Fruit fly (Drosophila melanogaster) whole organism, wandering third instar larva: ENCODE measurements around the gene Sqor.
A peak's percentile ranks its signal among the peaks of the same experiment; 100 is the strongest.

ENCODE experiments used
- CG9705 ChIP-seq: fragments of 200-800 bp; sonication (Bioruptor generic); optimal IDR thresholded peaks from 2 replicates; lab custom pipeline; 2018; ENCODE audit warnings: missing biosample characterization, mild to moderate bottlenecking, missing genetic modification characterization
- CrebA ChIP-seq: fragments of 200-800 bp; sonication (Bioruptor generic); optimal IDR thresholded peaks from 2 replicates; lab custom pipeline; 2016; ENCODE audit warnings: missing biosample characterization, mild to moderate bottlenecking, missing genetic modification characterization, borderline replicate concordance
- Dfd ChIP-seq: fragments of >200 bp; optimal IDR thresholded peaks from 2 replicates; lab custom pipeline; 2017; ENCODE audit warnings: missing biosample characterization, missing genetic modification characterization
- Dif ChIP-seq: fragments of 200-275, 200-300 bp; sonication (Bioruptor generic); optimal IDR thresholded peaks from 2 replicates; lab custom pipeline; 2018; ENCODE audit warnings: missing biosample characterization, missing genetic modification characterization; ENCODE audit not compliant: partially characterized antibody
- GATAd ChIP-seq: sonication (Bioruptor generic); optimal IDR thresholded peaks from 2 replicates; lab custom pipeline; 2016; ENCODE audit warnings: missing biosample characterization, missing genetic modification characterization
- HLH106 ChIP-seq: fragments of 200-800 bp; optimal IDR thresholded peaks from 3 replicates; lab custom pipeline; 2019; ENCODE audit warnings: missing biosample characterization, mild to moderate bottlenecking, missing genetic modification characterization, moderate library complexity
- Hnf4 ChIP-seq: fragments of 200-800 bp; sonication (Bioruptor generic); optimal IDR thresholded peaks from 2 replicates; lab custom pipeline; 2016; ENCODE audit warnings: missing biosample characterization, mild to moderate bottlenecking, missing genetic modification characterization
- Hr78 ChIP-seq: fragments of >200 bp; optimal IDR thresholded peaks from 2 replicates; lab custom pipeline; 2017; ENCODE audit warnings: missing biosample characterization, missing genetic modification characterization
- Hr83 ChIP-seq: fragments of 200-300 bp; sonication (Bioruptor generic); optimal IDR thresholded peaks from 2 replicates; lab custom pipeline; 2016; ENCODE audit warnings: missing biosample characterization, mild to moderate bottlenecking, missing genetic modification characterization, moderate library complexity; ENCODE audit not compliant: poor library complexity, severe bottlenecking
- Jra ChIP-seq: sonication (Bioruptor generic); optimal IDR thresholded peaks from 2 replicates; lab custom pipeline; 2016; ENCODE audit warnings: missing biosample characterization, missing genetic modification characterization
- Mio ChIP-seq: sonication (Bioruptor generic); optimal IDR thresholded peaks from 2 replicates; lab custom pipeline; 2016; ENCODE audit warnings: missing biosample characterization, missing genetic modification characterization
- Myc ChIP-seq: fragments of >200 bp; optimal IDR thresholded peaks from 2 replicates; lab custom pipeline; 2017
- N ChIP-seq: fragments of >200 bp; optimal IDR thresholded peaks from 2 replicates; lab custom pipeline; 2018; ENCODE audit warnings: missing biosample characterization, missing external identifiers, missing genetic modification characterization
- OdsH ChIP-seq: fragments of 200-800 bp; sonication (Bioruptor generic); optimal IDR thresholded peaks from 2 replicates; lab custom pipeline; 2016; ENCODE audit warnings: missing biosample characterization, mild to moderate bottlenecking, missing genetic modification characterization
- Rel ChIP-seq, 2 experiments: fragments of 200-800 bp; sonication (Bioruptor generic) in 1 of 2; optimal IDR thresholded peaks; 2 replicates in 1 of 2; 3 replicates in 1 of 2; lab custom pipeline; 2016 to 2019; ENCODE audit warnings: mild to moderate bottlenecking in 2 of 2, missing biosample characterization in 2 of 2, missing genetic modification characterization in 2 of 2, moderate library complexity in 1 of 2
- Sp1 ChIP-seq: fragments of 200-800 bp; sonication (Bioruptor generic); optimal IDR thresholded peaks from 3 replicates; lab custom pipeline; 2019; ENCODE audit warnings: missing biosample characterization, mild to moderate bottlenecking, missing genetic modification characterization, moderate library complexity
- Vsx2 ChIP-seq: fragments of 200-300, 225-300 bp; sonication (Bioruptor generic); optimal IDR thresholded peaks from 2 replicates; lab custom pipeline; 2018; ENCODE audit warnings: missing biosample characterization, missing genetic modification characterization; ENCODE audit not compliant: partially characterized antibody
- br ChIP-seq: fragments of 200-800 bp; sonication (Bioruptor generic); optimal IDR thresholded peaks from 2 replicates; lab custom pipeline; 2016; ENCODE audit warnings: missing biosample characterization, missing genetic modification characterization
- brk ChIP-seq: fragments of 200-800 bp; sonication (Bioruptor generic); optimal IDR thresholded peaks from 2 replicates; lab custom pipeline; 2016; ENCODE audit warnings: missing biosample characterization, mild to moderate bottlenecking, missing genetic modification characterization
- dl ChIP-seq, 2 experiments: fragments of 175-275, 200-275 bp in 1 of 2; fragments of 200-275 bp in 1 of 2; sonication (Bioruptor generic); optimal IDR thresholded peaks; lab custom pipeline; 2018; ENCODE audit warnings: mild to moderate bottlenecking in 2 of 2, missing biosample characterization in 2 of 2, missing genetic modification characterization in 2 of 2, moderate library complexity in 2 of 2; ENCODE audit not compliant: partially characterized antibody in 2 of 2, insufficient read depth in 1 of 2
- dmrt93B ChIP-seq: fragments of 200-800 bp; sonication (Bioruptor generic); optimal IDR thresholded peaks from 2 replicates; lab custom pipeline; 2018; ENCODE audit warnings: missing biosample characterization, mild to moderate bottlenecking, missing genetic modification characterization
- dsf ChIP-seq: sonication (Bioruptor generic); optimal IDR thresholded peaks from 2 replicates; lab custom pipeline; 2016; ENCODE audit warnings: missing biosample characterization, missing genetic modification characterization, borderline replicate concordance
- ey ChIP-seq: fragments of 200-800 bp; sonication (Bioruptor generic); optimal IDR thresholded peaks from 2 replicates; lab custom pipeline; 2016; ENCODE audit warnings: missing biosample characterization, missing genetic modification characterization
- foxo ChIP-seq, 2 experiments: fragments of 200-800 bp; sonication (Bioruptor generic); optimal IDR thresholded peaks; 2 replicates in 1 of 2; 3 replicates in 1 of 2; lab custom pipeline; 2016 to 2017; ENCODE audit warnings: missing biosample characterization in 2 of 2, missing genetic modification characterization in 2 of 2
- fru ChIP-seq: fragments of 200-800 bp; sonication (Bioruptor generic); optimal IDR thresholded peaks from 3 replicates; lab custom pipeline; 2016; ENCODE audit warnings: missing biosample characterization, mild to moderate bottlenecking, missing genetic modification characterization
- h ChIP-seq: fragments of 200-800 bp; sonication (Bioruptor generic); optimal IDR thresholded peaks from 3 replicates; lab custom pipeline; 2016; ENCODE audit warnings: missing biosample characterization, mild to moderate bottlenecking, missing genetic modification characterization
- jim ChIP-seq: fragments of 175-275, 200-325 bp; sonication (Bioruptor generic); optimal IDR thresholded peaks from 2 replicates; lab custom pipeline; 2016; ENCODE audit warnings: missing biosample characterization, mild to moderate bottlenecking, missing genetic modification characterization
- pan ChIP-seq: fragments of >200 bp; optimal IDR thresholded peaks from 2 replicates; lab custom pipeline; 2017
- psq ChIP-seq: fragments of 200-800 bp; sonication (Bioruptor generic); optimal IDR thresholded peaks from 3 replicates; lab custom pipeline; 2017; ENCODE audit warnings: missing biosample characterization, mild to moderate bottlenecking, missing genetic modification characterization, moderate library complexity
- rgr ChIP-seq: fragments of 200-800 bp; sonication (Bioruptor generic); optimal IDR thresholded peaks from 3 replicates; lab custom pipeline; 2016; ENCODE audit warnings: missing biosample characterization, mild to moderate bottlenecking, missing genetic modification characterization
- sage ChIP-seq: fragments of 200-800 bp; sonication (Bioruptor generic); optimal IDR thresholded peaks from 2 replicates; lab custom pipeline; 2016; ENCODE audit warnings: missing biosample characterization, mild to moderate bottlenecking, missing genetic modification characterization
- sv ChIP-seq: fragments of 200-800 bp; sonication (Bioruptor generic); optimal IDR thresholded peaks from 3 replicates; lab custom pipeline; 2016; ENCODE audit warnings: missing biosample characterization, missing genetic modification characterization
- tai ChIP-seq: sonication (Bioruptor generic); optimal IDR thresholded peaks from 2 replicates; lab custom pipeline; 2016; ENCODE audit warnings: missing biosample characterization, missing genetic modification characterization
- woc ChIP-seq: sonication (Bioruptor generic); optimal IDR thresholded peaks from 2 replicates; lab custom pipeline; 2016; ENCODE audit warnings: missing biosample characterization, mild to moderate bottlenecking, missing genetic modification characterization

The Sqor gene

DNA sequence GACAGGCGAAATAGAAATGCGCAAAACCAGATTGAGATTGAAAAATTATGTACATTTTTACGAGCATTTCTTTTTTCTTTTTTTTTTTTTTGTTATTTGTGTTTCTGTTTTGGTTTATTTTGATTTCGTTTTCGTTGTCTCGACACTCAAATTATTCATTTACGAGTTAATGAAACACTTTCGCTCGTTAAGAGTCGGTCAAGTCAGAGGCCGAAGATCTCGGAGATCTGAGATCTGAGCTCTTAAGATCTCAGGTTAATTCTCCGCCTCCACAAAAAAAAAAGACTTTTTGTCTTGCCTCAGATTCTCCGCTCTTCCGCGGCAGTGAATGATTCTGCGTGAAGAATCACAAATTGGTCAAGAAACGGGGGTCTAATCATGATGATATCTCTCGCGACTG, 25.9 kb downstream of the Sqor start:
- TF ChIP-seq Hr78 = no peak
- no peak for TF ChIP-seq dmrt93B
- no peak for TF ChIP-seq CG9705 (GFP tag; lab: Kevin White, UChicago)
- no peak for TF ChIP-seq GATAd (GFP tag; lab: Kevin White, UChicago)
- no peak for TF ChIP-seq Dfd
- no peak for TF ChIP-seq rgr (GFP tag; lab: Kevin White, UChicago)
- TF ChIP-seq, all 38 proteins: peak for 0

DNA sequence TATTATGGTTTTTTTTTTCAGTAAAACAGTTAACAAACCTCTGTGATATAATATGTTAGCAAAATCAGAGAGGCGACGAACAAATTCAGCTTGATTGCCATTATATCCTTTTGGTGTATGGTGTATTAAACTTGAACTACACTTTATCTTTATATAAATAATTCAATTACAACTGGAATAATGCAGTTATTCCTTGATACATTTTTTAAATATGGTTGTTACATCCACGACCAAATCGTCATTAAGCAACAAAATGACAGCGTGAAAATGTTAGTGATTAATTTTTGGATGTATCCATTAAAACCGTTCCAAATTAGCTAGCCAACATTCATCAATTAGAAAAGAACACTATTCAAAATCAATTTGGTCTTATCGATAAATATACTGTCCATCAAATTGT, 27.4 kb downstream of the Sqor start, which contains the start of gene CG33764:
CG33764 (minus strand) TSS at position 101 of the 400 bp plus-strand sequence.
- TF ChIP-seq Hnf4 (no peak), rgr (GFP tag; lab: Kevin White, UChicago) (no peak)

DNA sequence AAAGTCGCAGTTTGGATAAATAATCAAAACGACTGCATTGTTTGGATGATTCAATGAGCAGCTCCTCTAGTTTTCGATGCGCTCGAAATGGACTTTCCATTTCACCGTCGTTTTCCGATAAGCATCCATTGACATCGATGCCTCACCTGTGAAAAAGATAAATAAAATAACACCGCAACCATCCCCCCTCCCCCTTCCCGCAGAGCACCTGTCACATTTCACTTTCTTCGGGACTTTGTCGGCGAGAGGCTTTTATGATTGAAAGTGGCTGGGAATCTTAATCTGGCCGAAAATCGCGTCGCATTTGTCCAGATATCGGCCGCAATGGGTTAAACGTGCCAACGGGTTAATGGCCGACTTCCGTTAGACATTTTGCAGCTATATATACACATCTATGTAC, 29.2 kb downstream of the Sqor start:
- no peak for TF ChIP-seq OdsH (GFP tag; lab: Kevin White, UChicago)
- no peak for TF ChIP-seq Mio (GFP tag; lab: Kevin White, UChicago)
- no peak for TF ChIP-seq Vsx2 (GFP tag; lab: Kevin White, UChicago)
- TF ChIP-seq Sp1 (GFP tag; lab: Kevin White, UChicago) = no peak
- no peak for TF ChIP-seq br
- no peak for TF ChIP-seq CrebA (GFP tag; lab: Kevin White, UChicago)
- TF ChIP-seq dsf = no peak
- TF ChIP-seq woc (GFP tag; lab: Kevin White, UChicago) = no peak
- no peak for TF ChIP-seq jim (GFP tag; lab: Kevin White, UChicago)
- TF ChIP-seq sv (GFP tag; lab: Kevin White, UChicago) = no peak
- no peak for TF ChIP-seq pan (lab: Kevin White, UChicago)
- TF ChIP-seq psq (GFP tag; lab: Kevin White, UChicago) = no peak
- TF ChIP-seq N (GFP tag; lab: Kevin White, UChicago) = no peak

DNA sequence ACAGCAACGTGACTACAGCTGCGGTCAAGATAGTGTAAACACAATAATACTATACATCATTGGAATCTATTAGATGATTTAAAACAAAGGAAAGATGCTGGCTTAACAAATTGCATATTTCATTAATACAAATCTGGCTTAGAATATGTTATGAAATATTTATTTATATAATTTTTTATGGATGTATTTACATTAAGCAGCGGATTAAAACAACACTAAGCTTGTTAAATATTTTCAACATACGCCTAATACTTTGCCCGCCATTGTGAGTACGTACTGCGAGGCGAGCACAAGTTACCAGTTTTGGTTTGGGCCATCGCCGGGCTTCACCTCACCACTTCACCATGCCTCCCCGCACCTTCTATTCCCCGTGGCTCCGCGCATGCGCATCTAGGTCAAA, 29.9 kb downstream of the Sqor start:
- TF ChIP-seq rgr (GFP tag; lab: Kevin White, UChicago) = peak; percentile 79
- no peak for TF ChIP-seq dsf
- peak; percentile 3 for TF ChIP-seq sv (GFP tag; lab: Kevin White, UChicago)
- peak; percentile 52 for TF ChIP-seq Hnf4
- no peak for TF ChIP-seq Dfd
- no peak for TF ChIP-seq Myc (lab: Kevin White, UChicago)
- TF ChIP-seq br = peak; percentile 56
- TF ChIP-seq psq (GFP tag; lab: Kevin White, UChicago) = peak; percentile 75
- TF ChIP-seq Sp1 (GFP tag; lab: Kevin White, UChicago) = peak; percentile 90
- TF ChIP-seq Jra (GFP tag; lab: Kevin White, UChicago) = no peak
- TF ChIP-seq OdsH (GFP tag; lab: Kevin White, UChicago) = peak; percentile 86
- TF ChIP-seq jim (GFP tag; lab: Kevin White, UChicago) = no peak
- peak; percentile 75 for TF ChIP-seq dmrt93B
- no peak for TF ChIP-seq GATAd (GFP tag; lab: Kevin White, UChicago)
- TF ChIP-seq dl (GFP tag; optimal IDR thresholded peaks at IDR 0.05; lab: Kevin White, UChicago; ENCODE audit: insufficient read depth in 1 of 2, partially characterized antibody in 2 of 2) = no peak
- TF ChIP-seq tai = no peak
- TF ChIP-seq CG9705 (GFP tag; lab: Kevin White, UChicago) = peak; percentile 61
- TF ChIP-seq HLH106 = peak; percentile 90
- TF ChIP-seq sage (GFP tag; lab: Kevin White, UChicago) = peak; percentile 47
- peak; percentile 50 for TF ChIP-seq Rel (GFP tag; optimal IDR thresholded peaks at IDR 0.05; lab: Kevin White, UChicago)
- peak; percentile 63 for TF ChIP-seq Rel (tag; optimal IDR thresholded peaks at IDR 0.05; lab: Kevin White, UChicago)
- no peak for TF ChIP-seq Mio (GFP tag; lab: Kevin White, UChicago)
- peak; percentile 83 for TF ChIP-seq h
- TF ChIP-seq Dif (GFP tag; lab: Kevin White, UChicago) = no peak
- peak; percentile 55 for TF ChIP-seq ey (GFP tag; lab: Kevin White, UChicago)
- TF ChIP-seq Vsx2 (GFP tag; lab: Kevin White, UChicago) = no peak
- TF ChIP-seq foxo (GFP tag; optimal IDR thresholded peaks at IDR 0.05; lab: Kevin White, UChicago) = peak in 1 of 2 experiments; percentile 86
- peak; percentile 71 for TF ChIP-seq fru (GFP tag; lab: Kevin White, UChicago)
- peak; percentile 53 for TF ChIP-seq woc (GFP tag; lab: Kevin White, UChicago)
- TF ChIP-seq brk = peak; percentile 55
- TF ChIP-seq Hr83 (GFP tag; lab: Kevin White, UChicago) = no peak
- TF ChIP-seq, all 38 proteins: peak for 18
